Worm (Caenorhabditis elegans) whole organism, L4/young adult: Measurements from ENCODE around the gene ttr-1.

ENCODE experiments used
- W03F9.2 ChIP-seq: fragments of 150-350 bp; optimal IDR thresholded peaks from 2 replicates; lab custom pipeline; 2014; ENCODE audit warnings: missing biosample characterization, missing genetic modification characterization
- him-1 ChIP-seq: sonication (generic microtip); optimal IDR thresholded peaks from 2 replicates; lab custom pipeline; 2016; ENCODE audit warnings: missing genotype, missing genetic modification reagents, missing genetic modification characterization, missing compliant biosample characterization

DNA sequence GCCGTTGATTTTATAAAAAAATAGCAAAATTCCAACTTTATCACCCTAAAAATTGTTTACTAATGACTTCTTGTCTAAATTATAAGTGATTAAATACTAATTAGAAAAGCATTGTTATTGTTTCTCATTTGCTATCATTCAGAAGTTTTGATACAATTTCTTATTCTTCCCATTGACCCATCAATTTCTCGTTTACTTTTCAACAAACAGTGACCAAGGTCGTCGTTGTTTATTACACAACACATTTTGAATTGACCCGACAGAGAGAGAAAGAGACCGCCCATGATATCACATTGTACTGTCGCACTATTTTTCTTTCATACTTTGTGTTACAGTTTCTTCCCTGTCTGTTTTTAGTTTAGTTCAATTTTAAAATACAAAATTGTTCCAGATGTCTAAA is 1.5 kb upstream of the ttr-1 start, which contains the start of gene ttr-2:
- no peak for TF ChIP-seq him-1
- no peak for TF ChIP-seq W03F9.2 (tag; lab: Kevin White, UChicago)
